Worm (Caenorhabditis elegans) whole organism, mixed stage, embryonic: ENCODE measurements around the gene fbxa-35.

Experiments used
- nhr-12 ChIP-seq: fragments of 150-350 bp; optimal IDR thresholded peaks from 2 replicates; lab custom pipeline; 2014; ENCODE audit warnings: missing biosample characterization, missing genetic modification characterization
- unc-39 ChIP-seq: fragments of 150-350 bp; optimal IDR thresholded peaks from 2 replicates; lab custom pipeline; 2014; ENCODE audit warnings: missing biosample characterization, missing genetic modification characterization
- ztf-11 ChIP-seq: fragments of 150-350 bp; optimal IDR thresholded peaks from 2 replicates; lab custom pipeline; 2014; ENCODE audit warnings: missing biosample characterization, missing genetic modification characterization

DNA sequence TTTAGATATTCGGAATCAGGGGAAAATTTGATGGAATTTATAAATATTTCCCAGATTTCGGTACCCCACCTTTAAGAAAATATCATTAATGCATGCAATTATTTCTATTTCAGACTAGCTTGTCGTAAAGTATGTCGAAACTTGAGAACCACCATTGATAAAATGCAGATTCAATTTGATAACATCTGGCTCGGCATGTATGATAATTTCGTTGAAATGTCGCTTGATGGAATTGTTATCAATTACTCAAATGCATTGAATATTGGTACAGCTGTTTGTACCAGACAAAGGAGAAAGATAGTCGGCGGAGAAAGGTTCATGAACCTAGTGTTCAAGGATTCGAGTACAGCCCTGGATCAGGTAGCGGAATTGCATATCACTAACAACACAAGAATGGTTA is 36.4 kb downstream of the fbxa-35 start, which contains the start of gene Y82E9BL.19:
- TF ChIP-seq unc-39 (no peak), ztf-11 (tag; lab: Kevin White, UChicago) (no peak), nhr-12 (tag; lab: Kevin White, UChicago) (no peak)
